Worm (Caenorhabditis elegans) whole organism, L4 larva: Measurements from ENCODE around the gene cest-31.

Experiments used
- F10B5.3 ChIP-seq: sonication (generic microtip); optimal IDR thresholded peaks from 2 replicates; lab custom pipeline; 2016; ENCODE audit warnings: mild to moderate bottlenecking, missing genetic modification characterization, missing compliant biosample characterization
- F37D6.2 ChIP-seq: sonication (generic microtip); optimal IDR thresholded peaks from 2 replicates; lab custom pipeline; 2016; ENCODE audit warnings: mild to moderate bottlenecking, missing genetic modification characterization, missing compliant biosample characterization
- F49E8.2 ChIP-seq: sonication (generic microtip); optimal IDR thresholded peaks from 2 replicates; lab custom pipeline; 2016; ENCODE audit warnings: missing compliant biosample characterization, mild to moderate bottlenecking, missing genetic modification characterization, borderline replicate concordance
- T20F7.1 ChIP-seq: fragments of 200-800 bp; sonication (Bioruptor generic); optimal IDR thresholded peaks from 2 replicates; lab custom pipeline; 2018; ENCODE audit warnings: mild to moderate bottlenecking, missing genetic modification characterization, missing compliant biosample characterization
- Y48G9A.11 ChIP-seq: fragments of 200-800 bp; sonication (Bioruptor generic); IDR thresholded peaks from 2 replicates; pipeline ENCODE4 v1.3.6; 2022; ENCODE audit warnings: missing genetic modification reagents, missing genetic modification characterization, missing compliant biosample characterization
- Y75B8A.6 ChIP-seq: fragments of 200-800 bp; sonication (Bioruptor generic); IDR thresholded peaks from 2 replicates; pipeline ENCODE4 v1.3.6; 2022; ENCODE audit warnings: missing genetic modification reagents, missing genetic modification characterization, missing compliant biosample characterization
- ZK337.2 ChIP-seq: fragments of 200-800 bp; sonication (Bioruptor generic); IDR thresholded peaks from 2 replicates; pipeline ENCODE4 v1.3.6; 2022; ENCODE audit warnings: missing genetic modification reagents, missing genetic modification characterization, missing compliant biosample characterization
- aha-1 ChIP-seq: fragments of 150-350 bp; peaks from one replicate; lab custom pipeline; 2014; ENCODE audit warnings: missing biosample characterization, missing genetic modification characterization
- arid-1 ChIP-seq: fragments of 200-800 bp; sonication (Bioruptor generic); conservative IDR thresholded peaks from 2 replicates; pipeline ENCODE4 v1.3.6; 2022; ENCODE audit warnings: missing genetic modification reagents, missing genetic modification characterization, missing compliant biosample characterization
- ceh-28 ChIP-seq: fragments of 150-350 bp; optimal IDR thresholded peaks from 2 replicates; lab custom pipeline; 2014; ENCODE audit warnings: missing biosample characterization, missing genetic modification reagents, missing genetic modification characterization
- ceh-32 ChIP-seq: sonication (generic microtip); optimal IDR thresholded peaks from 2 replicates; lab custom pipeline; 2016; ENCODE audit warnings: mild to moderate bottlenecking, missing genetic modification characterization, missing compliant biosample characterization; ENCODE audit not compliant: poor library complexity
- daf-12 ChIP-seq: fragments of 150-350 bp; optimal IDR thresholded peaks from 2 replicates; lab custom pipeline; 2014; ENCODE audit warnings: missing biosample characterization, missing genetic modification reagents, missing genetic modification characterization
- dmd-9 ChIP-seq: fragments of 200-800 bp; sonication (Bioruptor generic); IDR thresholded peaks from 2 replicates; pipeline ENCODE4 v1.3.6; 2022; ENCODE audit warnings: missing genetic modification reagents, missing genetic modification characterization, missing compliant biosample characterization
- egl-27 ChIP-seq: sonication (generic microtip); optimal IDR thresholded peaks from 3 replicates; lab custom pipeline; 2017; ENCODE audit warnings: missing biosample characterization, missing genetic modification reagents, missing genetic modification characterization
- gei-8 ChIP-seq: fragments of 200-800 bp; sonication (Bioruptor generic); optimal IDR thresholded peaks from 2 replicates; lab custom pipeline; 2018; ENCODE audit warnings: mild to moderate bottlenecking, missing genetic modification characterization, missing compliant biosample characterization
- hif-1 ChIP-seq, 2 experiments: sonication (generic microtip); optimal IDR thresholded peaks; 2 replicates each; lab custom pipeline; 2016 to 2017; ENCODE audit warnings: missing compliant biosample characterization in 2 of 2, missing genetic modification characterization in 2 of 2, missing genetic modification reagents in 2 of 2, missing genotype in 2 of 2, mild to moderate bottlenecking in 1 of 2
- hlh-30 ChIP-seq: sonication (generic microtip); optimal IDR thresholded peaks from 2 replicates; lab custom pipeline; 2017; ENCODE audit warnings: antibody characterized with exemption, mild to moderate bottlenecking, missing genetic modification characterization, missing compliant biosample characterization; ENCODE audit not compliant: insufficient read depth
- hmg-1.1 ChIP-seq: fragments of 200-800 bp; sonication (Bioruptor generic); IDR thresholded peaks from 2 replicates; pipeline ENCODE4 v1.3.6; 2022; ENCODE audit warnings: missing genetic modification reagents, missing genetic modification characterization, missing compliant biosample characterization
- lin-13 ChIP-seq: fragments of 150-350 bp; optimal IDR thresholded peaks from 2 replicates; lab custom pipeline; 2014; ENCODE audit warnings: missing biosample characterization, missing genetic modification reagents, missing genetic modification characterization
- lin-38 ChIP-seq: fragments of 200-800 bp; sonication (Bioruptor generic); IDR thresholded peaks from 2 replicates; pipeline ENCODE4 v1.3.6; 2022; ENCODE audit warnings: missing genetic modification reagents, missing genetic modification characterization, missing compliant biosample characterization
- lin-39 ChIP-seq: fragments of 150-350 bp; optimal IDR thresholded peaks from 2 replicates; lab custom pipeline; 2014; ENCODE audit warnings: missing biosample characterization, missing genetic modification reagents, missing genetic modification characterization
- lsy-2 ChIP-seq, 2 experiments: fragments of 150-350 bp in 1 of 2; sonication (generic microtip) in 1 of 2; optimal IDR thresholded peaks; 2 replicates each; lab custom pipeline; 2014 to 2017; ENCODE audit warnings: missing biosample characterization in 2 of 2, missing genetic modification characterization in 2 of 2
- mdl-1 ChIP-seq, 2 experiments: fragments of 150-350 bp in 1 of 2; sonication (generic microtip) in 1 of 2; optimal IDR thresholded peaks; 2 replicates each; lab custom pipeline; 2014 to 2017; ENCODE audit warnings: missing biosample characterization in 2 of 2, missing genetic modification characterization in 2 of 2
- mep-1 ChIP-seq: fragments of 150-350 bp; sonication (generic microtip); optimal IDR thresholded peaks from 3 replicates; lab custom pipeline; 2014; ENCODE audit warnings: missing biosample characterization, missing genetic modification characterization
- mxl-3 ChIP-seq: fragments of 200-800 bp; sonication (Bioruptor generic); optimal IDR thresholded peaks from 2 replicates; lab custom pipeline; 2018; ENCODE audit warnings: mild to moderate bottlenecking, missing genetic modification characterization, missing compliant biosample characterization
- nhr-10 ChIP-seq: fragments of 150-350 bp; optimal IDR thresholded peaks from 2 replicates; lab custom pipeline; 2014; ENCODE audit warnings: missing biosample characterization, missing genetic modification characterization
- nhr-11 ChIP-seq: fragments of 150-350 bp; optimal IDR thresholded peaks from 2 replicates; lab custom pipeline; 2014; ENCODE audit warnings: missing biosample characterization, missing genetic modification characterization
- nhr-237 ChIP-seq: sonication (generic microtip); optimal IDR thresholded peaks from 2 replicates; lab custom pipeline; 2017; ENCODE audit warnings: missing biosample characterization, missing genetic modification characterization
- nhr-25 ChIP-seq: sonication (generic microtip); optimal IDR thresholded peaks from 2 replicates; lab custom pipeline; 2017; ENCODE audit warnings: missing genetic modification characterization, mild to moderate bottlenecking, missing compliant biosample characterization, antibody characterized with exemption, moderate library complexity, borderline replicate concordance; ENCODE audit not compliant: insufficient read depth
- nhr-28 ChIP-seq: fragments of 150-350 bp; optimal IDR thresholded peaks from 2 replicates; lab custom pipeline; 2014; ENCODE audit warnings: missing biosample characterization, missing genetic modification characterization
- nhr-42 ChIP-seq: fragments of 200-800 bp; sonication (Bioruptor generic); IDR thresholded peaks from 2 replicates; pipeline ENCODE4 v1.3.6; 2022; ENCODE audit warnings: missing genetic modification characterization, missing compliant biosample characterization
- nhr-76 ChIP-seq: fragments of 150-350 bp; optimal IDR thresholded peaks from 2 replicates; lab custom pipeline; 2014; ENCODE audit warnings: missing biosample characterization, missing genetic modification characterization
- php-3 ChIP-seq: fragments of 200-800 bp; sonication (Bioruptor generic); IDR thresholded peaks from 2 replicates; pipeline ENCODE4 v1.3.6; 2022; ENCODE audit warnings: missing genetic modification reagents, missing genetic modification characterization, missing compliant biosample characterization
- pqm-1 ChIP-seq: sonication (generic microtip); optimal IDR thresholded peaks from 2 replicates; lab custom pipeline; 2017; ENCODE audit warnings: missing biosample characterization, missing genetic modification characterization
- skn-1 ChIP-seq: fragments of 150-350 bp; optimal IDR thresholded peaks from 2 replicates; lab custom pipeline; 2014; ENCODE audit warnings: missing biosample characterization, missing genetic modification characterization
- spr-3 ChIP-seq: fragments of 200-800 bp; sonication (Bioruptor generic); optimal IDR thresholded peaks from 2 replicates; lab custom pipeline; 2018; ENCODE audit warnings: mild to moderate bottlenecking, missing genetic modification characterization, missing compliant biosample characterization
- unc-130 ChIP-seq: sonication (generic microtip); optimal IDR thresholded peaks from 2 replicates; lab custom pipeline; 2016; ENCODE audit warnings: missing genetic modification reagents, missing genetic modification characterization, missing compliant biosample characterization
- unc-62 ChIP-seq, 3 experiments: fragments of 150-350 bp in 1 of 3; sonication (generic microtip); optimal IDR thresholded peaks in 2 of 3; peaks in 1 of 3; 1 replicate in 1 of 3; 2 replicates in 2 of 3; lab custom pipeline; 2014 to 2017; ENCODE audit warnings: missing biosample characterization in 3 of 3, missing genetic modification characterization in 3 of 3, missing genetic modification reagents in 3 of 3, missing genotype in 1 of 3
- ztf-11 ChIP-seq: fragments of 150-350 bp; optimal IDR thresholded peaks from 2 replicates; lab custom pipeline; 2014; ENCODE audit warnings: missing biosample characterization, missing genetic modification characterization

cest-31 gene

DNA sequence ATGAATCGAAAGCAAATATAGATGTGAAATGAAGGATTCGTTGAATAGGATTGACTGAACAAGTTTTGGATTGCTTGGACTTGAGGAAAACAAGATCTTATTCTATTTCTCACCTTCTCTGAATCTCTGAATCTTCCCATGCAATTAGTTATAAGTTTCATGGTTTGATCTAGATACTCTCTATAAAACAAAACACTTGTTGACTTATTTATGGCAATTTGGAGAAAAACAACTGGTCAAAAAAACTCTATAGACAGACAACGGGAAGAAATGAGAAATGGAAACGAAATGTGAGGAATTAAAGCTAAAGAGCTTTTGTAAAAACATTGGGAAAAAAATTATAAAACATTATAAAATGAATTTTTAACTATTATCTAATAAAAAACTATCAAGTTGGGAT, 20.6 kb downstream of the cest-31 start, which contains the start of gene W02F12.8:
W02F12.8 (minus strand) TSS at position 101 of the 400 bp plus-strand sequence.
- TF ChIP-seq nhr-28 (tag; lab: Kevin White, UChicago), result peak; percentile 3
- no peak for TF ChIP-seq Y48G9A.11 (GFP tag; lab: Robert Waterston, UW)
- TF ChIP-seq, all 104 proteins: peak for 1

DNA sequence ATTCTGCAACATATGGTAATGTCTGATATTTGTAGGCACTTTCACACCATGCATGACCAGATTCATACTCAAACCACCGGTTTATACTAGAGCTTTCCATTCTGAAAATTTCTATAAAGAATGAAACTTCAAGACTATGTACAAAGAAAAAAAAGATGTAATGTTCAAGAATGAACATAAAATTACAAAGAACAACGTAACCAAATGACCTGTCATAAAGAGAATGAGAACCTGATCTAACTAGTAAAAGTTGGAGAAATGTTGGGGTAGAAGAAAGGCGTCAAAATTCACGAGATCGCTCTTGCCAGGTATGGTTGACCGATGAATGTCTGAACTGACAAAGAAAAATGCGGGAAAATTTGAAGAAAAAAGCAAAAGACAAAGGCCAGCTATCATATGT, 23.5 kb downstream of the cest-31 start, which contains the start of gene W02F12.2:
W02F12.2 (minus strand) TSS at position 101 of the 400 bp plus-strand sequence.
- no peak for TF ChIP-seq unc-130
- peak; percentile 27 for TF ChIP-seq hlh-30 (tag; lab: Kevin White, UChicago)

DNA sequence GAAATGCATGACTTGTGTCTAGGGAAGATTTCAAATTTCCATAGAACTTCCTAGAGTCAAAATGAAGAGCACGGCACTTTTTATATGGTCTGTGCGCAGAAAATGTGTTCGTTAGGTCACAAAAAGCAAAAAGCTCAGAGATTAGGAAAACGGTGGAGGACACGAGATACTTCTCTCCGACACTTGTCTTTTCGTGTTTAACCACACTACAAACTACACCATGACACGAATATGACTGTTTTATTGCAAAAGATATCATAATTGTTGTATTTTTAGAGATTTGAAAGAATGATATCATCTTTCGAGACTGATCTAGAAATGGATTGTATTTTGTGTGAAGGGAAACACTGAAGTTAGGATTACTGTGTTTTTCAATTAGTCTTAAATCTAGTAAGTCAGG, 25.0 kb downstream of the cest-31 start:
- peak; percentile 99 for TF ChIP-seq nhr-28 (tag; lab: Kevin White, UChicago)
- TF ChIP-seq mep-1 (tag; lab: Kevin White, UChicago), result no peak

DNA sequence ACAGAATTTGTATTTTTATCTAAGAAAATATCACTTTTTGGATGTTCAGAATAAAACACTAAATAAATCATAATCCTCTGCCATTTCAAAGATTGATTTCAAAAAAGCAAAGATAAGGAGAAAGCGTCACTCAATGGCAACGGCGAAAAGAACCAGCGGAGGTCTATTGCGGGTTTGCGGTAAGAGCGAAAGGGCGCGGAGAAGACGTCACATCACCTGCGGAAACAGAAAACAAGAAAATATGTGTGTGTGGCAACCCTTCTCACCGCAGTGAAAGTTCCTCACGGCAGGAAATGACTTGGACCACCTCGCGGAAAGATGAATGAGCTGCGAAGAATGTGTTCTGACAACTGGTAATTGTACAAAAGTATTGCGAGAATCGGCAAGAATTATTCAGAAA, 25.8 kb downstream of the cest-31 start:
- TF ChIP-seq nhr-76 (tag; lab: Kevin White, UChicago) (no peak), mxl-3 (GFP tag; lab: Kevin White, UChicago) (peak; percentile 14)
- TF ChIP-seq, all 104 proteins: peak for 1

DNA sequence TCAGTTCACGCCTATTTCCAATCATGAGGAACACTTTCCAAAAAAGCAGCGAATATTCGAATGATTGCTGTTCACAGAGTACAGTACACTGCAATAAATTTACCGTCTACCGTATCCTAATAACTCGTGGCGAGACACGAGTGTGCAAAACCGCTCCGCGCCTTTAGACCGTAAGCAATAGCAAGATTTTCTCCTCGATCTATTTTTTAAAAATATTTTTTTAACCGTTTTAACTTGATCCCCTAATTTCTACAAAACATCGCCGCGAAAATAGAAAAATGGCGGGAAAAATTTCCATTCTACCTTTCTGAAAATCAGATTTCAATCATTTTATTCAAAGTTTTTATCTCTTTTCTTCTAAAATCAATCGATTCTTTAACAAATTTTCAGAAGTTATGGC, 28.6 kb downstream of the cest-31 start, which contains the start of gene era-1:
era-1 (plus strand) TSS at position 366 of the 400 bp plus-strand sequence.
- no peak for TF ChIP-seq ceh-32 (tag; lab: Kevin White, UChicago)
- TF ChIP-seq Y48G9A.11 (GFP tag; lab: Robert Waterston, UW), result 0 out of 2 replicates have a peak, but pooled peaks have one; percentile 32

DNA sequence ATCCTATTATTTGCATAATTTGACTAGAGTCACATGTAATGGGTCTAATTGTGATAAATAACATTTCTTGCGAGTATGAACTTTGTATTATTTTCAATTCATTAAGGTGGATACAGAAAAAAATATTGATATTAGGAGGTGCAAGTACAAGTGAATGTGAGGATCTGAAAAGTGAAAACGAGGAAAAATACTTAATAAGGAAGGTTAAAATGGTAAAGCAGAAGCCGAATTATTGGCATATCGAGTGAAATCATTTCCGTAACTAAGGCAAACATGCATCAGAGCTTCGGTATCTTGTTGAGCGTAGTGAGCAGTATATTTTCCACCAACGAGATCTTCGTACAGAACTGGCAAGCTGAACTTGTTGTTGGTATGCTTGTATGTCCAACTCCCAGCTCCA, 30.4 kb downstream of the cest-31 start:
- TF ChIP-seq ztf-11 (tag; lab: Kevin White, UChicago) (no peak), nhr-10 (tag; lab: Kevin White, UChicago) (no peak), skn-1 (no peak), spr-3 (GFP tag; lab: Kevin White, UChicago) (no peak), arid-1 (GFP tag; lab: Robert Waterston, UW) (no peak), hif-1 (tag; optimal IDR thresholded peaks at IDR 0.05; lab: Kevin White, UChicago) (no peak), nhr-25 (no peak), mdl-1 (tag; optimal IDR thresholded peaks at IDR 0.05; lab: Kevin White, UChicago) (no peak), gei-8 (GFP tag; lab: Kevin White, UChicago) (no peak), pqm-1 (tag; lab: Kevin White, UChicago) (no peak), hlh-30 (tag; lab: Kevin White, UChicago) (no peak), unc-62 (GFP tag; optimal IDR thresholded peaks at IDR 0.05 in 1 of 2; lab: Kevin White, UChicago) (no peak), unc-62 (tag; optimal IDR thresholded peaks at IDR 0.05; lab: Kevin White, UChicago) (no peak), ceh-28 (tag; lab: Kevin White, UChicago) (no peak), nhr-42 (GFP tag; lab: Robert Waterston, UW) (no peak), dmd-9 (GFP tag; lab: Robert Waterston, UW) (no peak), F10B5.3 (tag; lab: Kevin White, UChicago) (no peak), lin-38 (no peak), lin-13 (GFP tag; lab: Kevin White, UChicago) (no peak), T20F7.1 (GFP tag; lab: Kevin White, UChicago) (no peak)

DNA sequence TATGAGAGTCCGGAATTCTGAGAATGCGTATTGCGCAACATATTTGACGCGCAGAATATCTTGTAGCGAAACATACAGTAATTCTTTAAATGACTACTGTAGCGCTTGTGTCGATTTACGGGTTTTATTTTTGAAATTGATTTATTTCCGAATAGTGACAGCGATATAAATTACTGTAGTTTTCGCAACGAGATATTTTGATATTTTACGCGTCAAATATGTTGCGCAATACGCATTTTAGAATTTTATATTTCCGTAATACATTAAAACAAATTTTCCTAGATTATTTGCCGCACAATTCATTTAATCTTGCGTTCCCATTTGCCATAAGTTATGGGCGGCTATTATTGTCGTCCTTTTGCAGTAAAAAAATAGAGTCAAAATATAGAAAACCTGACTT, 31.3 kb downstream of the cest-31 start:
- no peak for TF ChIP-seq daf-12
- TF ChIP-seq gei-8 (GFP tag; lab: Kevin White, UChicago), result no peak
- no peak for TF ChIP-seq nhr-237 (tag; lab: Kevin White, UChicago)
- no peak for TF ChIP-seq F49E8.2
- no peak for TF ChIP-seq hmg-1.1
- TF ChIP-seq lsy-2 (tag; optimal IDR thresholded peaks at IDR 0.05; lab: Kevin White, UChicago), result no peak
- TF ChIP-seq lin-39, result no peak
- TF ChIP-seq aha-1 (tag; lab: Kevin White, UChicago), result no peak
- no peak for TF ChIP-seq egl-27
- no peak for TF ChIP-seq F37D6.2 (tag; lab: Kevin White, UChicago)
- no peak for TF ChIP-seq php-3 (GFP tag; lab: Robert Waterston, UW)
- no peak for TF ChIP-seq Y75B8A.6
- no peak for TF ChIP-seq ZK337.2 (GFP tag; lab: Robert Waterston, UW)
- no peak for TF ChIP-seq nhr-11 (tag; lab: Kevin White, UChicago)
- TF ChIP-seq, all 104 proteins: peak for 0
